Fruit fly (Drosophila melanogaster): ENCODE data around the gene Ge-1.
A peak's percentile ranks its signal among the peaks of the same experiment; 100 is the strongest.

Ge-1 gene

DNA sequence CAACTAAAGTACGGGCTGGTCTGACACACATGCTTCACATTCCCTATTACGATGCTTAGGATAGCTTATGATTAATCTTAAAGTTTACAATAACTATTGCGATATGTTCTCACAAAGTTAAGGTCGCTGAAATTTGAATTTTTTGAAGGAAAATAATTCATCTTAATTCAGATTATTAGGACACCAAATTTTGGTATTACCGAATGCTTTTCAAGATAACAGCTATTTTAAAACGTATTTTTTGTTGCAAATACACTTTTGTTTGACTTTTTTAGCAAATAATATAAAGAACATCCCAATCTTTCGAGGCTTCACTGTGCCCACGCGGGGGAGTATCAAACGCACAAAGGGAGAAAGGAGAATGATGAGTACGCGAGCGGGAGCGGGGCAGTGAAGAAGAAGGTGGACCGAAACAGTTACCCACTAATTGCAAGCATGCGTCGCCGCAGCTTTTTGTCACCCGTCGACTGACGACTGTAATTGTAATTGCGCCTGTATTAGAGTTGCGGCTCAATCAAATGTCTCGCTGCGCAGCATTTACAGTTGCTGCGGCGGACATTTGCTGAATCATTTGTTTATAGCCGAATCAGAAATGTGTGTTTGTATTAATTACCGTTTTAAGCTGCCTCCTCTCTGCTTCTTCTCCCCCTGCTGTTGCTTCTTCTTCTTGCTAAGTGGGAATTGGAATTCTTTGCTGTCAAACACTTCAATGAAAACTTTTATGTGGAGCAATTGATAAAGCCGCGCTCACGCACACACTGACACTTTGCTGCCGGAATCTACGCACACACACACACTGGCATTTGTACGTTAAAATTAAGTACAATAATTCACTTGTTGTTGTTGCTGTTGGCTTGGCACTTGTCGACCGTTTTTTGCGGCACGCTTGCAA lies 34.5 kb downstream of the Ge-1 start (continued):
- peak; percentile 3 for TF ChIP-seq lab (GFP tag; optimal IDR thresholded peaks at IDR 0.05)
- peak; percentile 38 for TF ChIP-seq Xbp1 (GFP tag; optimal IDR thresholded peaks at IDR 0.05)
- TF ChIP-seq mld (GFP tag; IDR thresholded peaks at IDR 0.05; ENCODE audit: partially characterized antibody) = no peak
- TF ChIP-seq E2f2 (GFP tag; IDR thresholded peaks at IDR 0.05) = no peak
- no peak for TF ChIP-seq nerfin-1 (tag; optimal IDR thresholded peaks at IDR 0.05)
- no peak for TF ChIP-seq dm (GFP tag; optimal IDR thresholded peaks at IDR 0.05)
- no peak for TF ChIP-seq lov (optimal IDR thresholded peaks at IDR 0.05)
- no peak for TF ChIP-seq lov (GFP tag; IDR thresholded peaks at IDR 0.05)
- peak; percentile 82 for TF ChIP-seq Med (GFP tag)
- TF ChIP-seq CG2120 (GFP tag; optimal IDR thresholded peaks at IDR 0.05) = peak; percentile 66
- peak; percentile 24 for TF ChIP-seq nmo (GFP tag; optimal IDR thresholded peaks at IDR 0.05)
- peak; percentile 34 for TF ChIP-seq Hsf (GFP tag; optimal IDR thresholded peaks at IDR 0.05)
- TF ChIP-seq CG3065 (GFP tag; optimal IDR thresholded peaks at IDR 0.05) = no peak
- TF ChIP-seq Camta (GFP tag; optimal IDR thresholded peaks at IDR 0.05) = no peak
- TF ChIP-seq tio (GFP tag; optimal IDR thresholded peaks at IDR 0.05) = peak; percentile 39
- peak; percentile 5 for TF ChIP-seq CG2712 (tag; optimal IDR thresholded peaks at IDR 0.05)
- no peak for TF ChIP-seq CG7372 (GFP tag; IDR thresholded peaks at IDR 0.05)
- TF ChIP-seq gem (tag; optimal IDR thresholded peaks at IDR 0.05) = peak; percentile 49
- TF ChIP-seq danr (GFP tag; IDR thresholded peaks at IDR 0.05) = no peak
- TF ChIP-seq pnt (GFP tag; optimal IDR thresholded peaks at IDR 0.05) = no peak
- peak; percentile 11 for TF ChIP-seq CG15514 (GFP tag; optimal IDR thresholded peaks at IDR 0.05)
- no peak for TF ChIP-seq Lim3 (GFP tag; IDR thresholded peaks at IDR 0.05)
- TF ChIP-seq so (GFP tag; IDR thresholded peaks at IDR 0.05) = no peak
- TF ChIP-seq CG18011 (GFP tag; optimal IDR thresholded peaks at IDR 0.05) = no peak
- no peak for TF ChIP-seq CG9215 (GFP tag; IDR thresholded peaks at IDR 0.05)
- peak in 1 of 2 experiments; percentile 12 for TF ChIP-seq Hr51 (GFP tag; optimal IDR thresholded peaks at IDR 0.05)
- no peak for TF ChIP-seq CG43689 (GFP tag; IDR thresholded peaks at IDR 0.05)
- peak; percentile 19 for TF ChIP-seq Usf (GFP tag; optimal IDR thresholded peaks at IDR 0.05)
- TF ChIP-seq CG15011 (GFP tag; optimal IDR thresholded peaks at IDR 0.05) = no peak
- TF ChIP-seq ci (GFP tag; IDR thresholded peaks at IDR 0.05) = no peak
- TF ChIP-seq CG14441 (GFP tag; IDR thresholded peaks at IDR 0.05) = no peak
- no peak for TF ChIP-seq ssp (GFP tag; IDR thresholded peaks at IDR 0.05)
- no peak for TF ChIP-seq Gug (GFP tag; IDR thresholded peaks at IDR 0.05)
- no peak for TF ChIP-seq aop (GFP tag; IDR thresholded peaks at IDR 0.05)
- TF ChIP-seq CG9437 (GFP tag; optimal IDR thresholded peaks at IDR 0.05) = no peak
- TF ChIP-seq Side (GFP tag; optimal IDR thresholded peaks at IDR 0.05) = peak; percentile 11
- TF ChIP-seq run (tag; optimal IDR thresholded peaks at IDR 0.05) = no peak
- TF ChIP-seq CG17385 (GFP tag; optimal IDR thresholded peaks at IDR 0.05) = peak; percentile 71
- peak; percentile 33 for TF ChIP-seq mam (GFP tag; optimal IDR thresholded peaks at IDR 0.05)
- TF ChIP-seq dati (GFP tag; IDR thresholded peaks at IDR 0.05) = no peak
- peak; percentile 13 for TF ChIP-seq Oli (tag; optimal IDR thresholded peaks at IDR 0.05)
- TF ChIP-seq Adf1 (GFP tag; IDR thresholded peaks at IDR 0.05) = no peak
- peak; percentile 5 for TF ChIP-seq Blimp-1 (GFP tag; optimal IDR thresholded peaks at IDR 0.05)
- TF ChIP-seq crol (GFP tag; IDR thresholded peaks at IDR 0.05) = peak; percentile 65
- no peak for TF ChIP-seq en (GFP tag; optimal IDR thresholded peaks at IDR 0.05)
- TF ChIP-seq unpg (GFP tag; optimal IDR thresholded peaks at IDR 0.05) = peak; percentile 6
- no peak for TF ChIP-seq Atf-2 (GFP tag; optimal IDR thresholded peaks at IDR 0.05)
- TF ChIP-seq CG18262 (tag; optimal IDR thresholded peaks at IDR 0.05) = no peak
- no peak for TF ChIP-seq CG31224 (GFP tag; IDR thresholded peaks at IDR 0.05)
- TF ChIP-seq chm (GFP tag; IDR thresholded peaks at IDR 0.05) = no peak

Data from whole organism, embryonic.